Worm (Caenorhabditis elegans) whole organism, late embryonic: ENCODE measurements around the gene irld-65.

Source experiments
- F13H6.1 ChIP-seq: sonication (generic microtip); optimal IDR thresholded peaks from 2 replicates; lab custom pipeline; 2016; ENCODE audit warnings: missing genetic modification characterization, missing compliant biosample characterization
- K09A11.1 ChIP-seq: sonication (generic microtip); optimal IDR thresholded peaks from 2 replicates; lab custom pipeline; 2017; ENCODE audit warnings: antibody characterized with exemption, mild to moderate bottlenecking, missing genetic modification characterization, missing compliant biosample characterization; ENCODE audit not compliant: insufficient read depth
- T23F11.4 ChIP-seq: fragments of 200-800 bp; sonication (Bioruptor generic); optimal IDR thresholded peaks from 2 replicates; lab custom pipeline; 2018; ENCODE audit warnings: mild to moderate bottlenecking, missing genetic modification characterization, missing compliant biosample characterization
- ahr-1 ChIP-seq: sonication (generic microtip); optimal IDR thresholded peaks from 2 replicates; lab custom pipeline; 2016; ENCODE audit warnings: missing genetic modification characterization, missing compliant biosample characterization
- ama-1 ChIP-seq: fragments of 150-350 bp; optimal IDR thresholded peaks from 2 replicates; lab custom pipeline; 2014
- ceh-14 ChIP-seq: sonication (generic microtip); optimal IDR thresholded peaks from 2 replicates; lab custom pipeline; 2016; ENCODE audit warnings: missing genotype, missing genetic modification characterization, missing compliant biosample characterization
- ceh-19 ChIP-seq: fragments of 200-800 bp; sonication (Bioruptor generic); optimal IDR thresholded peaks from 2 replicates; lab custom pipeline; 2018; ENCODE audit warnings: mild to moderate bottlenecking, missing genetic modification characterization, missing compliant biosample characterization
- ceh-24 ChIP-seq: sonication (generic microtip); optimal IDR thresholded peaks from 2 replicates; lab custom pipeline; 2016; ENCODE audit warnings: mild to moderate bottlenecking, missing genetic modification characterization, missing compliant biosample characterization
- ceh-31 ChIP-seq: sonication (generic microtip); optimal IDR thresholded peaks from 2 replicates; lab custom pipeline; 2016; ENCODE audit warnings: missing genetic modification characterization, missing compliant biosample characterization
- ceh-6 ChIP-seq: fragments of 200-800 bp; sonication (Bioruptor generic); optimal IDR thresholded peaks from 2 replicates; lab custom pipeline; 2018; ENCODE audit warnings: mild to moderate bottlenecking, missing genetic modification characterization, missing compliant biosample characterization
- che-1 ChIP-seq: sonication (generic microtip); optimal IDR thresholded peaks from 2 replicates; lab custom pipeline; 2016; ENCODE audit warnings: mild to moderate bottlenecking, missing genetic modification characterization, missing compliant biosample characterization
- dve-1 ChIP-seq: sonication (generic microtip); optimal IDR thresholded peaks from 2 replicates; lab custom pipeline; 2017; ENCODE audit warnings: antibody characterized with exemption, mild to moderate bottlenecking, missing genetic modification characterization, missing compliant biosample characterization
- elt-4 ChIP-seq: sonication (generic microtip); optimal IDR thresholded peaks from 2 replicates; lab custom pipeline; 2016; ENCODE audit warnings: missing genetic modification characterization, missing compliant biosample characterization
- ets-4 ChIP-seq: sonication (generic microtip); optimal IDR thresholded peaks from 2 replicates; lab custom pipeline; 2016; ENCODE audit warnings: missing genetic modification characterization, missing compliant biosample characterization
- eyg-1 ChIP-seq: sonication (generic microtip); optimal IDR thresholded peaks from 2 replicates; lab custom pipeline; 2016; ENCODE audit warnings: missing genotype, missing genetic modification characterization, missing compliant biosample characterization
- fax-1 ChIP-seq: sonication (generic microtip); optimal IDR thresholded peaks from 2 replicates; lab custom pipeline; 2016; ENCODE audit warnings: missing genotype, missing genetic modification characterization, missing compliant biosample characterization
- fkh-6 ChIP-seq: sonication (generic microtip); optimal IDR thresholded peaks from 2 replicates; lab custom pipeline; 2016; ENCODE audit warnings: missing genetic modification characterization, missing compliant biosample characterization
- gmeb-2 ChIP-seq: sonication (generic microtip); optimal IDR thresholded peaks from 2 replicates; lab custom pipeline; 2016; ENCODE audit warnings: missing genetic modification characterization, inconsistent platforms, missing compliant biosample characterization
- hlh-13 ChIP-seq: fragments of 200-800 bp; sonication (Bioruptor generic); optimal IDR thresholded peaks from 2 replicates; lab custom pipeline; 2018; ENCODE audit warnings: mild to moderate bottlenecking, missing genetic modification characterization, missing compliant biosample characterization
- hlh-15 ChIP-seq: sonication (generic microtip); optimal IDR thresholded peaks from 2 replicates; lab custom pipeline; 2016; ENCODE audit warnings: missing genetic modification characterization, missing compliant biosample characterization
- hlh-30 ChIP-seq: sonication (generic microtip); optimal IDR thresholded peaks from 2 replicates; lab custom pipeline; 2017; ENCODE audit warnings: antibody characterized with exemption, missing genetic modification characterization, missing compliant biosample characterization; ENCODE audit not compliant: insufficient read depth
- hlh-8 ChIP-seq: sonication (generic microtip); optimal IDR thresholded peaks from 2 replicates; lab custom pipeline; 2016; ENCODE audit warnings: missing genotype, missing genetic modification characterization, missing compliant biosample characterization
- lin-11 ChIP-seq: fragments of 200-800 bp; sonication (Bioruptor generic); optimal IDR thresholded peaks from 2 replicates; lab custom pipeline; 2018; ENCODE audit warnings: mild to moderate bottlenecking, missing genetic modification characterization, missing compliant biosample characterization
- mec-3 ChIP-seq: sonication (generic microtip); optimal IDR thresholded peaks from 2 replicates; lab custom pipeline; 2016; ENCODE audit warnings: borderline replicate concordance, missing genetic modification characterization, missing compliant biosample characterization
- npax-4 ChIP-seq: sonication (generic microtip); optimal IDR thresholded peaks from 2 replicates; lab custom pipeline; 2016; ENCODE audit warnings: missing genetic modification characterization, missing compliant biosample characterization
- odd-2 ChIP-seq: sonication (generic microtip); optimal IDR thresholded peaks from 2 replicates; lab custom pipeline; 2017; ENCODE audit warnings: antibody characterized with exemption, mild to moderate bottlenecking, missing genetic modification characterization, missing compliant biosample characterization
- pqm-1 ChIP-seq: sonication (generic microtip); optimal IDR thresholded peaks from 2 replicates; lab custom pipeline; 2016; ENCODE audit warnings: missing genetic modification characterization, missing compliant biosample characterization
- pros-1 ChIP-seq: fragments of 150-350 bp; optimal IDR thresholded peaks from 2 replicates; lab custom pipeline; 2014; ENCODE audit warnings: missing biosample characterization, missing genetic modification reagents, missing genetic modification characterization
- ref-2 ChIP-seq: sonication (generic microtip); optimal IDR thresholded peaks from 2 replicates; lab custom pipeline; 2016; ENCODE audit warnings: missing genetic modification characterization, missing compliant biosample characterization
- sdc-2 ChIP-seq: sonication (generic microtip); optimal IDR thresholded peaks from 2 replicates; lab custom pipeline; 2016; ENCODE audit warnings: missing genotype, missing genetic modification characterization, missing compliant biosample characterization
- sox-2 ChIP-seq: fragments of 200-800 bp; sonication (Bioruptor generic); IDR thresholded peaks from 2 replicates; pipeline ENCODE4 v1.3.6; 2022; ENCODE audit warnings: missing genetic modification reagents, missing genetic modification characterization, missing compliant biosample characterization
- sox-4 ChIP-seq: sonication (generic microtip); optimal IDR thresholded peaks from 2 replicates; lab custom pipeline; 2017; ENCODE audit warnings: mild to moderate bottlenecking, missing genetic modification characterization, inconsistent platforms, missing compliant biosample characterization
- syd-9 ChIP-seq: sonication (generic microtip); optimal IDR thresholded peaks from 2 replicates; lab custom pipeline; 2016; ENCODE audit warnings: mild to moderate bottlenecking, missing genetic modification characterization, moderate library complexity, missing compliant biosample characterization
- tbx-2 ChIP-seq: sonication (generic microtip); optimal IDR thresholded peaks from 2 replicates; lab custom pipeline; 2016; ENCODE audit warnings: missing genetic modification characterization, missing compliant biosample characterization
- tbx-7 ChIP-seq: sonication (generic microtip); optimal IDR thresholded peaks from 2 replicates; lab custom pipeline; 2016; ENCODE audit warnings: missing genotype, missing genetic modification characterization, missing compliant biosample characterization
- unc-42 ChIP-seq: sonication (generic microtip); optimal IDR thresholded peaks from 2 replicates; lab custom pipeline; 2016; ENCODE audit warnings: missing genotype, missing genetic modification characterization, missing compliant biosample characterization
- zip-5 ChIP-seq: sonication (generic microtip); optimal IDR thresholded peaks from 2 replicates; lab custom pipeline; 2016; ENCODE audit warnings: missing genetic modification characterization, missing compliant biosample characterization

The irld-65 gene

ce11 chrII:2930499-2930898 lies 7.3 kb downstream of the irld-65 start, which contains the start of the genes irld-64 and irld-63:
TSS of gene irld-64 (minus strand) at chrII:2930599.
TSS of gene irld-63 (plus strand) at chrII:2930728.
- TF ChIP-seq fax-1 (no peak), ceh-6 (GFP tag; lab: Kevin White, UChicago) (no peak), ets-4 (tag; lab: Kevin White, UChicago) (no peak), ceh-14 (tag; lab: Kevin White, UChicago) (no peak), sdc-2 (tag; lab: Kevin White, UChicago) (no peak), sox-2 (GFP tag; lab: Robert Waterston, UW) (no peak), T23F11.4 (GFP tag; lab: Kevin White, UChicago) (no peak), tbx-7 (tag; lab: Kevin White, UChicago) (no peak), sox-4 (tag; lab: Kevin White, UChicago) (no peak), ahr-1 (tag; lab: Kevin White, UChicago) (no peak), ceh-31 (tag; lab: Kevin White, UChicago) (no peak), hlh-13 (no peak), ceh-19 (GFP tag; lab: Kevin White, UChicago) (no peak), syd-9 (tag; lab: Kevin White, UChicago) (no peak), eyg-1 (no peak), elt-4 (no peak), odd-2 (tag; lab: Kevin White, UChicago) (no peak), pros-1 (tag; lab: Kevin White, UChicago) (no peak)

- TF ChIP-seq ref-2 (no peak), gmeb-2 (no peak), K09A11.1 (no peak), ceh-24 (tag; lab: Kevin White, UChicago) (no peak), sox-2 (GFP tag; lab: Robert Waterston, UW) (no peak), zip-5 (no peak), pros-1 (tag; lab: Kevin White, UChicago) (no peak), ets-4 (tag; lab: Kevin White, UChicago) (no peak), lin-11 (no peak), F13H6.1 (tag; lab: Kevin White, UChicago) (no peak), dve-1 (tag; lab: Kevin White, UChicago) (no peak), pqm-1 (tag; lab: Kevin White, UChicago) (no peak), che-1 (no peak)
Observed at ce11 chrII:2929846-2930245, 7.9 kb downstream of the irld-65 start.

ce11 chrII:2927533-2927932 lies 10.2 kb downstream of the irld-65 start, which contains the start of the genes ZK355.3 and ZK355.8:
TSS of gene ZK355.3 (minus strand) at chrII:2927633.
TSS of gene ZK355.8 (plus strand) at chrII:2927804.
- TF ChIP-seq ets-4 (tag; lab: Kevin White, UChicago) (no peak), hlh-8 (tag; lab: Kevin White, UChicago) (no peak), mec-3 (tag; lab: Kevin White, UChicago) (no peak), ama-1 (lab: Kevin White, UChicago) (no peak), lin-11 (no peak), ceh-24 (tag; lab: Kevin White, UChicago) (no peak), hlh-15 (no peak), ahr-1 (tag; lab: Kevin White, UChicago) (no peak), fkh-6 (tag; lab: Kevin White, UChicago) (no peak), npax-4 (no peak), tbx-2 (tag; lab: Kevin White, UChicago) (no peak), ceh-14 (tag; lab: Kevin White, UChicago) (no peak), hlh-30 (tag; lab: Kevin White, UChicago) (no peak), unc-42 (tag; lab: Kevin White, UChicago) (no peak)
